Worm (Caenorhabditis elegans) whole organism, L4 larva: ENCODE measurements around the gene C32D5.8.

Experiments
- D1046.2 ChIP-seq: fragments of 200-800 bp; sonication (Bioruptor generic); IDR thresholded peaks from 2 replicates; pipeline ENCODE4 v1.3.6; 2022; ENCODE audit warnings: missing genetic modification characterization, missing compliant biosample characterization
- F26F4.8 ChIP-seq: fragments of 200-800 bp; sonication (Bioruptor generic); conservative IDR thresholded peaks from 2 replicates; pipeline ENCODE4 v1.3.6; 2022; ENCODE audit warnings: missing genetic modification characterization, missing compliant biosample characterization
- F37D6.2 ChIP-seq: sonication (generic microtip); optimal IDR thresholded peaks from 2 replicates; lab custom pipeline; 2016; ENCODE audit warnings: mild to moderate bottlenecking, missing genetic modification characterization, missing compliant biosample characterization
- F44E2.7 ChIP-seq: fragments of 200-800 bp; sonication (Bioruptor generic); IDR thresholded peaks from 2 replicates; pipeline ENCODE4 v2.1.2; 2022; ENCODE audit warnings: missing genetic modification characterization, missing compliant biosample characterization
- R02D3.7 ChIP-seq: fragments of 150-350 bp; sonication (generic microtip); optimal IDR thresholded peaks from 3 replicates; lab custom pipeline; 2014; ENCODE audit warnings: missing biosample characterization, missing genetic modification characterization
- T26A8.4 ChIP-seq: fragments of 200-800 bp; sonication (Bioruptor generic); IDR thresholded peaks from 2 replicates; pipeline ENCODE4 v1.3.6; 2022; ENCODE audit warnings: missing genetic modification characterization, missing compliant biosample characterization
- ZK337.2 ChIP-seq: fragments of 200-800 bp; sonication (Bioruptor generic); IDR thresholded peaks from 2 replicates; pipeline ENCODE4 v1.3.6; 2022; ENCODE audit warnings: missing genetic modification reagents, missing genetic modification characterization, missing compliant biosample characterization
- aha-1 ChIP-seq: fragments of 150-350 bp; peaks from one replicate; lab custom pipeline; 2014; ENCODE audit warnings: missing biosample characterization, missing genetic modification characterization
- ama-1 ChIP-seq: fragments of 150-350 bp; optimal IDR thresholded peaks from 2 replicates; lab custom pipeline; 2014; ENCODE audit warnings: inconsistent platforms, mixed read lengths
- ceh-28 ChIP-seq: fragments of 150-350 bp; optimal IDR thresholded peaks from 2 replicates; lab custom pipeline; 2014; ENCODE audit warnings: missing biosample characterization, missing genetic modification reagents, missing genetic modification characterization
- ceh-62 ChIP-seq: sonication (generic microtip); optimal IDR thresholded peaks from 2 replicates; lab custom pipeline; 2017; ENCODE audit warnings: missing biosample characterization, missing genetic modification characterization
- ceh-82 ChIP-seq: sonication (generic microtip); optimal IDR thresholded peaks from 2 replicates; lab custom pipeline; 2017; ENCODE audit warnings: missing biosample characterization, missing genetic modification characterization
- ctbp-1 ChIP-seq: fragments of 200-800 bp; sonication (Bioruptor generic); IDR thresholded peaks from 2 replicates; pipeline ENCODE4 v1.3.6; 2022; ENCODE audit warnings: missing genetic modification reagents, missing genetic modification characterization, missing compliant biosample characterization
- daf-19 ChIP-seq: fragments of 200-800 bp; sonication (Bioruptor generic); conservative IDR thresholded peaks from 2 replicates; pipeline ENCODE4 v1.3.6; 2022; ENCODE audit warnings: missing genetic modification characterization, missing compliant biosample characterization
- duxl-1 ChIP-seq: sonication (generic microtip); optimal IDR thresholded peaks from 2 replicates; lab custom pipeline; 2016; ENCODE audit warnings: mild to moderate bottlenecking, missing genetic modification characterization, moderate library complexity, missing compliant biosample characterization; ENCODE audit not compliant: poor library complexity
- egl-27 ChIP-seq: sonication (generic microtip); optimal IDR thresholded peaks from 3 replicates; lab custom pipeline; 2017; ENCODE audit warnings: missing biosample characterization, missing genetic modification reagents, missing genetic modification characterization
- egl-43 ChIP-seq: fragments of 200-800 bp; sonication (Bioruptor generic); IDR thresholded peaks from 2 replicates; pipeline ENCODE4 v1.3.6; 2022; ENCODE audit warnings: missing genetic modification reagents, missing genetic modification characterization, missing compliant biosample characterization
- fos-1 ChIP-seq: fragments of 150-350 bp; optimal IDR thresholded peaks from 2 replicates; lab custom pipeline; 2014; ENCODE audit warnings: missing biosample characterization, missing genetic modification characterization
- hif-1 ChIP-seq, 2 experiments: sonication (generic microtip); optimal IDR thresholded peaks; 2 replicates each; lab custom pipeline; 2016 to 2017; ENCODE audit warnings: missing compliant biosample characterization in 2 of 2, missing genetic modification characterization in 2 of 2, missing genetic modification reagents in 2 of 2, missing genotype in 2 of 2, mild to moderate bottlenecking in 1 of 2
- jun-1 ChIP-seq: fragments of 150-350 bp; optimal IDR thresholded peaks from 2 replicates; lab custom pipeline; 2014; ENCODE audit warnings: missing biosample characterization, missing genetic modification reagents, missing genetic modification characterization
- lin-1 ChIP-seq: fragments of 200-800 bp; sonication (Bioruptor generic); IDR thresholded peaks from 2 replicates; pipeline ENCODE4 v1.3.6; 2022; ENCODE audit warnings: missing genetic modification reagents, missing genetic modification characterization, missing compliant biosample characterization
- lin-15B ChIP-seq: fragments of 150-350 bp; sonication (generic microtip); optimal IDR thresholded peaks from 3 replicates; lab custom pipeline; 2014; ENCODE audit warnings: missing biosample characterization, missing genetic modification characterization
- lin-38 ChIP-seq: fragments of 200-800 bp; sonication (Bioruptor generic); IDR thresholded peaks from 2 replicates; pipeline ENCODE4 v1.3.6; 2022; ENCODE audit warnings: missing genetic modification reagents, missing genetic modification characterization, missing compliant biosample characterization
- lin-39 ChIP-seq: fragments of 150-350 bp; optimal IDR thresholded peaks from 2 replicates; lab custom pipeline; 2014; ENCODE audit warnings: missing biosample characterization, missing genetic modification reagents, missing genetic modification characterization
- madf-5 ChIP-seq, 2 experiments: fragments of 200-800 bp; sonication (Bioruptor generic); IDR thresholded peaks; 2 replicates each; pipeline ENCODE4 v1.3.6; 2022; ENCODE audit warnings: missing compliant biosample characterization in 2 of 2, missing genetic modification characterization in 2 of 2
- madf-9 ChIP-seq: fragments of 200-800 bp; sonication (Bioruptor generic); conservative IDR thresholded peaks from 2 replicates; pipeline ENCODE4 v1.3.6; 2022; ENCODE audit warnings: missing genetic modification reagents, missing genetic modification characterization, missing compliant biosample characterization
- nhr-10 ChIP-seq: fragments of 150-350 bp; optimal IDR thresholded peaks from 2 replicates; lab custom pipeline; 2014; ENCODE audit warnings: missing biosample characterization, missing genetic modification characterization
- nhr-102 ChIP-seq: sonication (generic microtip); optimal IDR thresholded peaks from 2 replicates; lab custom pipeline; 2016; ENCODE audit warnings: mild to moderate bottlenecking, missing genetic modification characterization, moderate library complexity, missing compliant biosample characterization
- nhr-11 ChIP-seq: fragments of 150-350 bp; optimal IDR thresholded peaks from 2 replicates; lab custom pipeline; 2014; ENCODE audit warnings: missing biosample characterization, missing genetic modification characterization
- nhr-111 ChIP-seq: fragments of 200-800 bp; sonication (Bioruptor generic); optimal IDR thresholded peaks from 2 replicates; lab custom pipeline; 2018; ENCODE audit warnings: mild to moderate bottlenecking, missing genetic modification characterization, missing compliant biosample characterization
- nhr-237 ChIP-seq: sonication (generic microtip); optimal IDR thresholded peaks from 2 replicates; lab custom pipeline; 2017; ENCODE audit warnings: missing biosample characterization, missing genetic modification characterization
- nhr-25 ChIP-seq: sonication (generic microtip); optimal IDR thresholded peaks from 2 replicates; lab custom pipeline; 2017; ENCODE audit warnings: missing genetic modification characterization, mild to moderate bottlenecking, missing compliant biosample characterization, antibody characterized with exemption, moderate library complexity, borderline replicate concordance; ENCODE audit not compliant: insufficient read depth
- nhr-41 ChIP-seq: fragments of 200-800 bp; sonication (Bioruptor generic); IDR thresholded peaks from 2 replicates; pipeline ENCODE4 v1.3.6; 2022; ENCODE audit warnings: missing genetic modification reagents, missing genetic modification characterization, missing compliant biosample characterization
- nhr-42 ChIP-seq: fragments of 200-800 bp; sonication (Bioruptor generic); IDR thresholded peaks from 2 replicates; pipeline ENCODE4 v1.3.6; 2022; ENCODE audit warnings: missing genetic modification characterization, missing compliant biosample characterization
- nhr-48 ChIP-seq: sonication (generic microtip); optimal IDR thresholded peaks from 2 replicates; lab custom pipeline; 2016; ENCODE audit warnings: mild to moderate bottlenecking, missing genetic modification characterization, missing compliant biosample characterization
- nhr-6 ChIP-seq: fragments of 150-350 bp; optimal IDR thresholded peaks from 2 replicates; lab custom pipeline; 2014; ENCODE audit warnings: missing biosample characterization, missing genetic modification characterization
- nhr-77 ChIP-seq: fragments of 150-350 bp; optimal IDR thresholded peaks from 2 replicates; lab custom pipeline; 2014; ENCODE audit warnings: missing biosample characterization, missing genetic modification characterization
- pha-4 ChIP-seq, 2 experiments: fragments of 150-350 bp in 1 of 2; fragments of 200-800 bp in 1 of 2; sonication (Bioruptor generic) in 1 of 2; IDR thresholded peaks in 1 of 2; optimal IDR thresholded peaks in 1 of 2; 2 replicates each; pipeline versions ENCODE4 v1.3.6 to Lab custom; 2014 to 2022; ENCODE audit warnings: missing genetic modification characterization in 2 of 2, missing genetic modification reagents in 2 of 2, missing biosample characterization in 1 of 2, missing compliant biosample characterization in 1 of 2
- rbr-2 ChIP-seq: sonication (generic microtip); optimal IDR thresholded peaks from 2 replicates; lab custom pipeline; 2016; ENCODE audit warnings: missing genotype, missing genetic modification characterization, missing compliant biosample characterization
- saeg-2 ChIP-seq: fragments of 200-800 bp; sonication (Bioruptor generic); IDR thresholded peaks from 2 replicates; pipeline ENCODE4 v1.3.6; 2022; ENCODE audit warnings: missing genetic modification reagents, missing genetic modification characterization, missing compliant biosample characterization
- set-16 ChIP-seq: fragments of 200-800 bp; sonication (Bioruptor generic); IDR thresholded peaks from 2 replicates; pipeline ENCODE4 v1.3.6; 2022; ENCODE audit warnings: missing genetic modification reagents, missing genetic modification characterization, missing compliant biosample characterization
- skn-1 ChIP-seq: fragments of 150-350 bp; optimal IDR thresholded peaks from 2 replicates; lab custom pipeline; 2014; ENCODE audit warnings: missing biosample characterization, missing genetic modification characterization
- snpc-4 ChIP-seq: fragments of 150-350 bp; optimal IDR thresholded peaks from 2 replicates; lab custom pipeline; 2014; ENCODE audit warnings: missing biosample characterization, missing genetic modification characterization
- tag-97 ChIP-seq: fragments of 200-800 bp; sonication (Bioruptor generic); IDR thresholded peaks from 2 replicates; pipeline ENCODE4 v1.3.6; 2022; ENCODE audit warnings: missing genetic modification characterization, missing compliant biosample characterization
- tra-1 ChIP-seq: fragments of 200-800 bp; sonication (Bioruptor generic); IDR thresholded peaks from 2 replicates; pipeline ENCODE4 v1.3.6; 2022; ENCODE audit warnings: missing genetic modification reagents, missing genetic modification characterization, missing compliant biosample characterization
- unc-130 ChIP-seq: sonication (generic microtip); optimal IDR thresholded peaks from 2 replicates; lab custom pipeline; 2016; ENCODE audit warnings: missing genetic modification reagents, missing genetic modification characterization, missing compliant biosample characterization
- unc-39 ChIP-seq: sonication (generic microtip); optimal IDR thresholded peaks from 2 replicates; lab custom pipeline; 2017; ENCODE audit warnings: missing biosample characterization, missing genetic modification characterization
- vab-7 ChIP-seq: fragments of 200-800 bp; sonication (Bioruptor generic); IDR thresholded peaks from 2 replicates; pipeline ENCODE4 v1.3.6; 2022; ENCODE audit warnings: missing genetic modification reagents, missing genetic modification characterization, missing compliant biosample characterization
- zfp-3 ChIP-seq: fragments of 200-800 bp; sonication (Bioruptor generic); conservative IDR thresholded peaks from 2 replicates; pipeline ENCODE4 v1.3.6; 2022; ENCODE audit warnings: missing genetic modification reagents, missing genetic modification characterization, missing compliant biosample characterization
- zip-2 ChIP-seq: fragments of 150-350 bp; optimal IDR thresholded peaks from 2 replicates; lab custom pipeline; 2014; ENCODE audit warnings: missing biosample characterization, missing genetic modification characterization
- ztf-11 ChIP-seq: fragments of 150-350 bp; optimal IDR thresholded peaks from 2 replicates; lab custom pipeline; 2014; ENCODE audit warnings: missing biosample characterization, missing genetic modification characterization

Gene C32D5.8

DNA sequence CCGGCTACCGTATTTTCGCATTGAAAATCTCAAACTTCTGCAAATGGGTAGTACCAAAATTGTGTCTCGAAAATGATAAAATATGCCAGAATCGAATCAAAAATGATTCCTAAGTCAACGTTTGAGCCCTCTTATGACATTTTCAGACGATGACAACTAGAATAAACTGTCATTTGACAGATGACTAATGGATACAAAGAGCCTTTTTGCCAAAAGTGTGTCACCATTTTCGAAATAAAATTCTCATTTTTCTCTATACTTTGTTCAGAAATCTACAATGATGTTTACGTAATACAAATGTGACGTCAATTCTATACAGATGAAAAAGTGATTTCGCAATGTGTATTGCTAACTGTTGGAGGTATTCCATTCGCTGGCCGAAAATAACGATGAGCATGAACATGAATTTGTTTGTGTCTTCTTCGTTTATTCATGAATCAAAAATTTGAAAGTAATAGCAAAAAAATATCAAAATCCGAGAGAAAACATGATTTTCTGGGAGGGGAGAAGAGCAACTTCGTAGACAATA lies 851 bp upstream of the C32D5.8 start (continued):
- TF ChIP-seq ZK337.2 (GFP tag; lab: Robert Waterston, UW) (0 out of 2 replicates have a peak, but pooled peaks have one; percentile 21), aha-1 (tag; lab: Kevin White, UChicago) (peak; percentile 75), fos-1 (tag; lab: Kevin White, UChicago) (no peak), lin-15B (tag; lab: Kevin White, UChicago) (no peak), T26A8.4 (GFP tag; lab: Robert Waterston, UW) (peak; percentile 94), nhr-11 (peak; percentile 74), nhr-237 (no peak), skn-1 (no peak), rbr-2 (peak; percentile 4), snpc-4 (tag; lab: Kevin White, UChicago) (no peak), nhr-42 (no peak), nhr-41 (GFP tag; lab: Robert Waterston, UW) (no peak), nhr-111 (GFP tag; lab: Kevin White, UChicago) (no peak), jun-1 (no peak), F26F4.8 (GFP tag; lab: Robert Waterston, UW) (no peak), saeg-2 (peak; percentile 55; the same call in 1 of the 2 replicates), nhr-10 (no peak), egl-43 (GFP tag; lab: Robert Waterston, UW) (peak; percentile 29; the same call in 1 of the 2 replicates), nhr-48 (tag; lab: Kevin White, UChicago) (peak; percentile 14), nhr-6 (tag; lab: Kevin White, UChicago) (peak; percentile 82), ama-1 (lab: Kevin White, UChicago) (peak; percentile 93), unc-39 (tag; lab: Kevin White, UChicago) (no peak), nhr-25 (tag; lab: Kevin White, UChicago) (peak; percentile 17), tag-97 (no peak), nhr-77 (peak; percentile 80), lin-38 (GFP tag; lab: Robert Waterston, UW) (peak; percentile 66), ceh-82 (tag; lab: Kevin White, UChicago) (no peak), nhr-102 (peak; percentile 76), set-16 (GFP tag; lab: Robert Waterston, UW) (no peak), daf-19 (GFP tag; lab: Robert Waterston, UW) (peak; percentile 77), ceh-62 (tag; lab: Kevin White, UChicago) (no peak), zfp-3 (peak; percentile 98), unc-130 (GFP tag; lab: Kevin White, UChicago) (no peak), pha-4 (GFP tag; IDR thresholded peaks at IDR 0.05; lab: Robert Waterston, UW) (peak; percentile 74; the same call in 1 of the 2 replicates), pha-4 (tag; optimal IDR thresholded peaks at IDR 0.05; lab: Kevin White, UChicago) (peak; percentile 7), ctbp-1 (GFP tag; lab: Robert Waterston, UW) (peak; percentile 74), F37D6.2 (peak; percentile 20), madf-9 (GFP tag; lab: Robert Waterston, UW) (no peak; the same call in 1 of the 2 replicates), ztf-11 (tag; lab: Kevin White, UChicago) (no peak), R02D3.7 (tag; lab: Kevin White, UChicago) (no peak), ceh-28 (tag; lab: Kevin White, UChicago) (no peak), hif-1 (tag; optimal IDR thresholded peaks at IDR 0.05; lab: Kevin White, UChicago) (peak in 1 of 2 experiments; percentile 56), egl-27 (tag; lab: Kevin White, UChicago) (no peak), lin-39 (tag; lab: Kevin White, UChicago) (no peak), duxl-1 (tag; lab: Kevin White, UChicago) (no peak), lin-1 (GFP tag; lab: Robert Waterston, UW) (peak; percentile 77; the same call in 1 of the 2 replicates), tra-1 (peak; percentile 80), F44E2.7 (GFP tag; lab: Robert Waterston, UW) (no peak), D1046.2 (no peak; the same call in 1 of the 2 replicates), zip-2 (tag; lab: Kevin White, UChicago) (peak; percentile 46), vab-7 (GFP tag; lab: Robert Waterston, UW) (peak; percentile 51), madf-5 (GFP tag; IDR thresholded peaks at IDR 0.05; lab: Robert Waterston, UW) (peak in 1 of 2 experiments; percentile 65; a peak in 1 of 4 replicates)
